Fruit fly (Drosophila melanogaster) whole organism, pupa: Measurements from ENCODE around the gene Uxs.

Source experiments
- CG10348 ChIP-seq: fragments of 200-800 bp; sonication (Bioruptor generic); IDR thresholded peaks from 2 replicates; pipeline ENCODE4 v1.3.6; 2022; ENCODE audit warnings: missing biosample characterization, missing genetic modification characterization
- CG12605 ChIP-seq: fragments of 200-800 bp; sonication (Bioruptor generic); IDR thresholded peaks from 2 replicates; pipeline ENCODE4 v1.3.6; 2022; ENCODE audit warnings: missing biosample characterization, missing genetic modification characterization
- CG13204 ChIP-seq: fragments of 200-800 bp; sonication (Bioruptor generic); optimal IDR thresholded peaks from 2 replicates; lab custom pipeline; 2018; ENCODE audit warnings: missing biosample characterization, mild to moderate bottlenecking, missing genetic modification characterization, moderate library complexity
- CG14655 ChIP-seq: fragments of 200-800 bp; sonication (Bioruptor generic); optimal IDR thresholded peaks from 3 replicates; lab custom pipeline; 2017; ENCODE audit warnings: mild to moderate bottlenecking, missing biosample characterization, missing genetic modification reagents, missing genetic modification characterization
- CG17806 ChIP-seq: fragments of 200-800 bp; sonication (Bioruptor generic); optimal IDR thresholded peaks from 2 replicates; lab custom pipeline; 2018; ENCODE audit warnings: missing biosample characterization, mild to moderate bottlenecking, missing genetic modification characterization, moderate library complexity
- CG34367 ChIP-seq: fragments of 200-800 bp; sonication (Bioruptor generic); optimal IDR thresholded peaks from 2 replicates; lab custom pipeline; 2018; ENCODE audit warnings: missing biosample characterization, mild to moderate bottlenecking, missing genetic modification characterization
- CG4496 ChIP-seq: fragments of 200-800 bp; sonication (Bioruptor generic); IDR thresholded peaks from 3 replicates; pipeline ENCODE4 v1.3.6; 2022; ENCODE audit warnings: missing biosample characterization, missing genetic modification characterization
- CG8301 ChIP-seq: fragments of 200-800 bp; sonication (Bioruptor generic); optimal IDR thresholded peaks from 2 replicates; lab custom pipeline; 2018; ENCODE audit warnings: missing biosample characterization, mild to moderate bottlenecking, missing genetic modification characterization
- EcR ChIP-seq: fragments of 200-800 bp; sonication (Bioruptor generic); optimal IDR thresholded peaks from 3 replicates; lab custom pipeline; 2019; ENCODE audit warnings: missing biosample characterization, missing genetic modification characterization, mild to moderate bottlenecking, moderate library complexity, missing genetic modification reagents
- Pif1A ChIP-seq: fragments of 200-800 bp; sonication (Bioruptor generic); optimal IDR thresholded peaks from 3 replicates; lab custom pipeline; 2016; ENCODE audit warnings: missing biosample characterization, missing genetic modification characterization

- no peak for TF ChIP-seq CG14655 (GFP tag; lab: Kevin White, UChicago)
- no peak for TF ChIP-seq CG13204 (GFP tag; lab: Kevin White, UChicago)
- no peak for TF ChIP-seq CG34367 (tag; lab: Kevin White, UChicago)
- TF ChIP-seq CG8301 (tag; lab: Kevin White, UChicago), result peak; percentile 19
- no peak for TF ChIP-seq CG4496
- no peak for TF ChIP-seq CG10348 (GFP tag; lab: Robert Waterston, UW)
- TF ChIP-seq CG12605 (GFP tag; lab: Robert Waterston, UW), result no peak
- no peak for TF ChIP-seq EcR (GFP tag; lab: Kevin White, UChicago)
- TF ChIP-seq CG17806 (tag; lab: Kevin White, UChicago), result no peak
- no peak for TF ChIP-seq Pif1A (GFP tag; lab: Kevin White, UChicago)
These were observed 29.9 kb upstream of the Uxs start for dm6 chr3L:8150812-8151211.
